Fruit fly (Drosophila melanogaster): ENCODE measurements around the gene IntS11.

- TF ChIP-seq Gug (GFP tag; IDR thresholded peaks at IDR 0.05): no peak
- no peak for TF ChIP-seq az2 (GFP tag; optimal IDR thresholded peaks at IDR 0.05)
- no peak for TF ChIP-seq Asciz (GFP tag; optimal IDR thresholded peaks at IDR 0.05)
- TF ChIP-seq CG1602 (GFP tag; optimal IDR thresholded peaks at IDR 0.05): no peak
- no peak for TF ChIP-seq h (optimal IDR thresholded peaks at IDR 0.05)
- TF ChIP-seq H2.0 (GFP tag; IDR thresholded peaks at IDR 0.05): no peak
- TF ChIP-seq trh (GFP tag; optimal IDR thresholded peaks at IDR 0.05): no peak
- no peak for TF ChIP-seq Hmr (GFP tag; optimal IDR thresholded peaks at IDR 0.05)
- no peak for TF ChIP-seq Hr78 (GFP tag; optimal IDR thresholded peaks at IDR 0.05)
- no peak for TF ChIP-seq CG30431 (GFP tag; optimal IDR thresholded peaks at IDR 0.05)
- no peak for TF ChIP-seq cwo (GFP tag; optimal IDR thresholded peaks at IDR 0.05)
- no peak for TF ChIP-seq ac (GFP tag; optimal IDR thresholded peaks at IDR 0.05)
- TF ChIP-seq CG4820 (GFP tag; optimal IDR thresholded peaks at IDR 0.05): no peak
Measured at dm6 chr3R:29756153-29756552, 11.0 kb downstream of the IntS11 start.

All from whole organism, embryonic.